Worm (Caenorhabditis elegans) whole organism, young adult: ENCODE data around the gene cey-4.
A peak's percentile ranks its signal among the peaks of the same experiment; 100 is the strongest.

ENCODE experiments used
- akir-1 ChIP-seq: fragments of 200-800 bp; sonication (Bioruptor generic); optimal IDR thresholded peaks from 2 replicates; lab custom pipeline; 2018; ENCODE audit warnings: mild to moderate bottlenecking, missing genetic modification characterization, moderate library complexity, missing compliant biosample characterization
- fkh-3 ChIP-seq: sonication (generic microtip); optimal IDR thresholded peaks from 2 replicates; lab custom pipeline; 2016; ENCODE audit warnings: mild to moderate bottlenecking, missing genetic modification characterization, missing compliant biosample characterization
- lin-40 ChIP-seq: sonication (generic microtip); optimal IDR thresholded peaks from 2 replicates; lab custom pipeline; 2016; ENCODE audit warnings: missing genetic modification characterization, mild to moderate bottlenecking, missing compliant biosample characterization, missing genotype, missing genetic modification reagents
- lin-54 ChIP-seq: fragments of 200-800 bp; sonication (Bioruptor generic); optimal IDR thresholded peaks from 2 replicates; lab custom pipeline; 2018; ENCODE audit warnings: mild to moderate bottlenecking, missing genetic modification characterization, missing compliant biosample characterization
- nfyb-1 ChIP-seq: fragments of 200-800 bp; sonication (Bioruptor generic); IDR thresholded peaks from 2 replicates; pipeline ENCODE4 v1.3.6; 2022; ENCODE audit warnings: missing genetic modification reagents, missing genetic modification characterization, missing compliant biosample characterization
- nhr-90 ChIP-seq: sonication (generic microtip); optimal IDR thresholded peaks from 2 replicates; lab custom pipeline; 2016; ENCODE audit warnings: missing genotype, mild to moderate bottlenecking, missing genetic modification characterization, missing compliant biosample characterization
- pha-4 ChIP-seq: fragments of 150-350 bp; sonication (generic microtip); optimal IDR thresholded peaks from 2 replicates; lab custom pipeline; 2014; ENCODE audit warnings: missing biosample characterization, missing genetic modification reagents, missing genetic modification characterization
- rpc-1 ChIP-seq, 2 experiments: fragments of 150-350 bp in 1 of 2; sonication (generic microtip) in 1 of 2; optimal IDR thresholded peaks; 2 replicates each; lab custom pipeline; 2014 to 2018; ENCODE audit warnings: missing biosample characterization in 1 of 2, missing genetic modification characterization in 1 of 2, missing genetic modification reagents in 1 of 2, missing genotype in 1 of 2

DNA sequence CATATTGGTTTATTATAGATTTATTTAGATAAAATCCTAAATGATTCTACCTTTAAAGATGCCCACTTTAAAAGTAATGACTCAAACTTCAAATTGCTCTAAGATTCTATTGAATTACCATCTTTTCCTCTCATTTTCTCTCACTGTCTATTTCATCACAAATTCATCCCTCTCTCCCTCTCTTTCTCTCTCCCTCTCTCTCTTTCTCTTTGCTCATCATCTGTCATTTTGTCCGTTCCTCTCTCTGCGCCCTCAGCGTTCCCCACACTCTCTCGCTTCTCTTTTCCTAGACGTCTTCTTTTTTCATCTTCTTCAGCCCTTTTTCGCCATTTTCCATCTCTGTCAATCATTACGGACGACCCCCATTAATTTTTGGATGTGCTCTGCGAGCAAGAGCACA, 36.6 kb upstream of the cey-4 start:
- TF ChIP-seq akir-1 (no peak), rpc-1 (optimal IDR thresholded peaks at IDR 0.05; lab: Kevin White, UChicago) (no peak), rpc-1 (tag; optimal IDR thresholded peaks at IDR 0.05; lab: Kevin White, UChicago) (no peak), lin-40 (tag; lab: Kevin White, UChicago) (peak; percentile 27), lin-54 (GFP tag; lab: Kevin White, UChicago) (no peak), nfyb-1 (GFP tag; lab: Robert Waterston, UW) (no peak), nhr-90 (tag; lab: Kevin White, UChicago) (no peak), pha-4 (tag; lab: Kevin White, UChicago) (no peak), fkh-3 (tag; lab: Kevin White, UChicago) (no peak)
